Fruit fly (Drosophila melanogaster): Measurements from ENCODE around the gene CG13258.

DNA sequence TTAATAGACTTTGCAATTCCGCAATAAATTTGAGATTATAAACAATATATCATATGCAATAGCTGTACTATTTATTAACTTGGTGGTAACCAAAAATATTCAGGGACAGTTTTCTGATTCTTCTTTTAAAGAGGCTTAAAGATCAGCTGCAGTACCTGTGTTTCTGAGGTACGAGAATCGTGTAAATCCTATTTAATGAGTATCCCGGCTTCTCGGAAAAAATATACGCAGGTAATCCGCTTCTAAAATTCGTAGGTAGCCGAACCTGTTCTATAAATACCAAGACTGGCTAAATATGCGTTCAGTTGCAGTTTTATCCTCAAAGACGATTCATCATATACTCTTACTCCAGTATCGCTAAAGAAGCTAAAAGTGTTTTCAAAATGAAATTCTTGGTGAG, 36.8 kb upstream of the CG13258 start, which contains the start of gene CG4440:
- TF ChIP-seq Sin3A (optimal IDR thresholded peaks at IDR 0.05) (no peak), h (optimal IDR thresholded peaks at IDR 0.05) (no peak)

Data from Kc167 (cell line).